Worm (Caenorhabditis elegans): Measurements from ENCODE around the gene F54C9.9.

F54C9.9 gene

DNA sequence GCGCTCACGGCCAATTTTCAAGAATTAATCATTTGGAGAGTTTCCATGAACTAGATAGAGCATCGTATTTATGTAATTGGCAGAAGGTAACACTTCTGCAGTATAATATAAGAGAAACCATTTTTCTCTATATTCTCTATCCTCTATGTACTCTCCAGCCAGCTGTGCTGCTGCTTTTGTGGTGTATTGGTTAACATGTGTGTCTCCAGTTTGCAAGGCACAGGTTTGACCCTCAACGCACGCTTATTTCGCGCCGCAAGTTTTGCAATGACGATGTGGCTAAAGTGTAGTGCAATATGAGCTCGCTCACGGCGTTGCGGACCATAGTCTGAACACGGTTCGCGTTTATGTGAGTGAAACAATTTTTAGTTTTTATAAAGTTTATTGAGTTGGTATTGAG is 30.9 kb upstream of the F54C9.9 start (continued):
- TF ChIP-seq mbf-1 (tag; optimal IDR thresholded peaks at IDR 0.05): no peak

DNA sequence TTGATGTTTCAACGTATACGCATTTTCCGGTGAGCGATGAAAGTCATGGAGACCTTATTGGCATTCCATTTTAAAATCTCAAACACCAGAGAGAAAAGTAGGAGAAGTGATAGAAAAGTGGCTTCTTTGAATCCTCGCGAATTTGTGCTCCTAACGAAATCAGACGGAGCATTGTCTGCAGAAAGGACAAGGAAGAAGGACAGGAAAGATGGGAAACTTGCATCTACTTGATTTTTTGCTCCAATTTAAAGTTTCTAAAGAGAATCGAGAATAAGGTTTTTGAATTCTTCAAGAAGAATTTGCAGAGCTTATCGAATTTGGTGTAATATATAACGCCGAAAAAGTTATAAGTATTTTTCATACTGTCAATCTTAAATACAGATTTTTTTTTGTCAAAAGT is 26.7 kb upstream of the F54C9.9 start:
- no peak for TF ChIP-seq crh-2 (tag; optimal IDR thresholded peaks at IDR 0.05)
- TF ChIP-seq alr-1 (tag; optimal IDR thresholded peaks at IDR 0.05): no peak
- TF ChIP-seq sma-9 (GFP tag; optimal IDR thresholded peaks at IDR 0.05): no peak
- TF ChIP-seq sma-9 (tag; optimal IDR thresholded peaks at IDR 0.05): no peak
- TF ChIP-seq C34F6.9 (tag; optimal IDR thresholded peaks at IDR 0.05): no peak
- TF ChIP-seq ztf-11 (tag; optimal IDR thresholded peaks at IDR 0.05): no peak
- no peak for TF ChIP-seq F13H6.1 (tag; optimal IDR thresholded peaks at IDR 0.05)
- no peak for TF ChIP-seq elt-1 (tag; optimal IDR thresholded peaks at IDR 0.05)
- TF ChIP-seq ceh-82 (tag; optimal IDR thresholded peaks at IDR 0.05): no peak
- TF ChIP-seq sma-3 (GFP tag; optimal IDR thresholded peaks at IDR 0.05): no peak
- no peak for TF ChIP-seq lin-39 (tag; optimal IDR thresholded peaks at IDR 0.05)
- TF ChIP-seq fos-1 (tag; optimal IDR thresholded peaks at IDR 0.05): no peak
- no peak for TF ChIP-seq R02D3.7 (tag; optimal IDR thresholded peaks at IDR 0.05)
- no peak for TF ChIP-seq ZK546.5 (tag; optimal IDR thresholded peaks at IDR 0.05)

DNA sequence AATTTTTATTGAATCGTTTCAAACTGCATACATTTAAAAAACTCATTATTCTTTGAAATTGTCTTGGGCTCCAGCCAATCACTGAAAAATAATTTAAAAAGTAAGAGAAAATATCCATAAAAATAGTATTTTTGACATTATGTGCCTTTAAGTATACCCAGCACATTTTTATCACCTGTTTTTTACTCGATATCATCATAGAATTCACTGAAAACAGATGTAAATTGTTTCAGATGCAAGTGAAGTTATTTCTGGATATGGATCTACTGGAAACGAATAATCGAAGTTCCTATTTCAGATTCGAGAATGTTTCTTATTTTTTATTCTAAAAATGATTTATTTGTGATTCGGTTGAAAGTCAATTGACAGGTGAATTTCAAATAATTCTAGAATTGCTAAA is 23.3 kb upstream of the F54C9.9 start:
- no peak for TF ChIP-seq ceh-16 (tag; optimal IDR thresholded peaks at IDR 0.05)

DNA sequence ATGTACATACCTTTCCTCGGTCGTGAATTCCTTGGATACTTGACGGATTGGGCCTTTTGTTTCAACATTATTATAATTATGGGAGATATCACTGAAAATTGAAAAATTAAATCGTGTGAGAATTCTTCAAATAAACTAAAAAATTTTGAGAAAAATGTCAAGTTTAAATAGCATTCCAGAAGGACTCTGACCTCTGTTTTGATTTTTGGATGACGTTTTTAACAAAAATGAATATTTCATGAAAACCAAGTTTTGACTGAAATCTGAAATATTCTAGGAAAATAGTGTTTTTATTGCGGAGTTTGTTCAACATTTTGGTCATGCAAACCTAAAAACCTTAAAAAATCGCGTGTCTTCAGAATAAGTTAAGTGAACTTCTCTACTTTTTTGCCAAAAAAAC is 21.7 kb upstream of the F54C9.9 start, which contains the start of gene glb-27:
Gene glb-27 (minus strand): TSS at position 101 of the 400 bp plus-strand sequence.
- TF ChIP-seq mab-5 (tag; optimal IDR thresholded peaks at IDR 0.05): no peak
- TF ChIP-seq nhr-10 (tag; optimal IDR thresholded peaks at IDR 0.05): no peak
- TF ChIP-seq elt-1 (tag; optimal IDR thresholded peaks at IDR 0.05): no peak
- no peak for TF ChIP-seq sem-4 (tag; optimal IDR thresholded peaks at IDR 0.05)
- no peak for TF ChIP-seq mbf-1 (tag; optimal IDR thresholded peaks at IDR 0.05)
- no peak for TF ChIP-seq mdl-1 (tag; optimal IDR thresholded peaks at IDR 0.05)
- no peak for TF ChIP-seq lsy-2 (tag; optimal IDR thresholded peaks at IDR 0.05)
- TF ChIP-seq ZK546.5 (tag; optimal IDR thresholded peaks at IDR 0.05): no peak
- TF ChIP-seq nhr-23 (tag; optimal IDR thresholded peaks at IDR 0.05): no peak
- no peak for TF ChIP-seq nhr-129 (tag; optimal IDR thresholded peaks at IDR 0.05)

DNA sequence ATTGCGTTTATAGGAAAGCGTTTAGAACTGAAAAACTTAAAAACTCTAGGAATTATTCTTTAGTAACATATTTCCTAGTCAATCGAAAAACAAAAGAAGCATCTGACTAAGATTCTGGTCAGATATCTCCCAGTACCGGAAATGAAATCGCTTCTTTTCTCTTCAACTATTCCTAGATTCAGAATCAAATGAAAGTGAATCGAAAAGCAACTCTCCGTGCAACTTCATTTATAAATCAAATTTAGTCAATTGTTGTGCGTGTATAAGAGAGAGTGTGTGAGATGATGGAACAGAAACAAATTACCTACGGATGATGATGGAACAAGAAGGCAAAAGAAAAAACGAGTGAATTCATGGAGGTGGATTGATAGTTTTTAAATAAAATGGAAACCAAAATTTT is 18.7 kb upstream of the F54C9.9 start:
- TF ChIP-seq ama-1 (optimal IDR thresholded peaks at IDR 0.05): no peak
- TF ChIP-seq lsy-2 (tag; optimal IDR thresholded peaks at IDR 0.05): peak in 1 of 2 experiments; percentile 41
- TF ChIP-seq nhr-237 (tag; optimal IDR thresholded peaks at IDR 0.05): no peak

DNA sequence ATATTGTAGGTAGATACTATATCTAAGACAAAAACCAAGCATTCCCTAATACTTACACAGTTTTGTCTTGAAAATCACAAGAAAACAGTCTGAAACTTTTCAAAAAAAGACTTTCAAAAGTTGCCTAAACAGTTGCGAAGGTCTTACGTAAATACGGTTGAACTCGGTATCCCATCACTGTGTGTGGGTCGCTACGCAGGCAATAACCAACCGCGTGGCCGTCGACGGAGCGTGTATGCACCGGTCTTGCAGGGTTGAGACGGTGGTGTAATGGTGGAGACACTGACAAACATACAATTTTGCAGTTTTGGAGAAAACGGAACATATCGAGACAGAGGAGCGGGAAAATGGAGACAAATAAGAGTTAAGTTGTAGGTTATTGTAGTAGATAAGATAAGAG is 16.6 kb upstream of the F54C9.9 start, which contains the start of gene iff-2:
Gene iff-2 (minus strand): TSS at position 141 of the 400 bp plus-strand sequence.
- peak; percentile 99 for TF ChIP-seq ceh-16 (tag; optimal IDR thresholded peaks at IDR 0.05)
- peak; percentile 99 for TF ChIP-seq lin-13 (GFP tag; optimal IDR thresholded peaks at IDR 0.05)
- peak; percentile 93 for TF ChIP-seq snpc-4 (tag; optimal IDR thresholded peaks at IDR 0.05)
- no peak for TF ChIP-seq ztf-1 (GFP tag; conservative IDR thresholded peaks at IDR 0.05)
- no peak for TF ChIP-seq nhr-23 (tag; optimal IDR thresholded peaks at IDR 0.05)
- peak; percentile 99 for TF ChIP-seq zag-1 (tag; optimal IDR thresholded peaks at IDR 0.05)
- peak; percentile 65 for TF ChIP-seq nhr-12 (tag; optimal IDR thresholded peaks at IDR 0.05)
- TF ChIP-seq nhr-77 (tag; optimal IDR thresholded peaks at IDR 0.05): peak; percentile 89
- TF ChIP-seq unc-55 (GFP tag; optimal IDR thresholded peaks at IDR 0.05): peak; percentile 100
- peak; percentile 77 for TF ChIP-seq nhr-237 (tag; optimal IDR thresholded peaks at IDR 0.05)
- TF ChIP-seq unc-62 (GFP tag; optimal IDR thresholded peaks at IDR 0.05): peak; percentile 92
- peak; percentile 99 for TF ChIP-seq ztf-4 (tag; optimal IDR thresholded peaks at IDR 0.05)
- TF ChIP-seq mab-5 (tag; optimal IDR thresholded peaks at IDR 0.05): peak; percentile 97
- peak; percentile 100 for TF ChIP-seq C34F6.9 (tag; optimal IDR thresholded peaks at IDR 0.05)
- TF ChIP-seq skn-1 (tag; optimal IDR thresholded peaks at IDR 0.05): peak; percentile 94
- TF ChIP-seq R02D3.7 (tag; optimal IDR thresholded peaks at IDR 0.05): peak; percentile 68
- TF ChIP-seq ceh-82 (tag; optimal IDR thresholded peaks at IDR 0.05): peak; percentile 92
- peak; percentile 97 for TF ChIP-seq blmp-1 (tag; optimal IDR thresholded peaks at IDR 0.05; ENCODE audit: insufficient read depth)
- TF ChIP-seq mbf-1 (tag; optimal IDR thresholded peaks at IDR 0.05): no peak
- peak; percentile 22 for TF ChIP-seq nhr-11 (tag; optimal IDR thresholded peaks at IDR 0.05)
- no peak for TF ChIP-seq dmd-4 (tag; optimal IDR thresholded peaks at IDR 0.05)
- no peak for TF ChIP-seq elt-1 (tag; optimal IDR thresholded peaks at IDR 0.05)
- peak; percentile 100 for TF ChIP-seq lin-11 (tag; optimal IDR thresholded peaks at IDR 0.05)
- TF ChIP-seq lsy-2 (tag; optimal IDR thresholded peaks at IDR 0.05): peak; percentile 94 to 98
- no peak for TF ChIP-seq elt-3 (tag; optimal IDR thresholded peaks at IDR 0.05)
- peak; percentile 88 for TF ChIP-seq unc-39 (tag; optimal IDR thresholded peaks at IDR 0.05)
- TF ChIP-seq alr-1 (tag; optimal IDR thresholded peaks at IDR 0.05): no peak
- TF ChIP-seq sma-3 (GFP tag; optimal IDR thresholded peaks at IDR 0.05): peak; percentile 100
- TF ChIP-seq ama-1 (optimal IDR thresholded peaks at IDR 0.05): peak; percentile 89
- peak; percentile 92 for TF ChIP-seq nhr-10 (tag; optimal IDR thresholded peaks at IDR 0.05)
- TF ChIP-seq nhr-129 (tag; optimal IDR thresholded peaks at IDR 0.05): peak; percentile 99
- peak; percentile 99 for TF ChIP-seq sma-9 (GFP tag; optimal IDR thresholded peaks at IDR 0.05)
- no peak for TF ChIP-seq sma-9 (tag; optimal IDR thresholded peaks at IDR 0.05)
- TF ChIP-seq nhr-6 (tag; optimal IDR thresholded peaks at IDR 0.05): peak; percentile 99
- TF ChIP-seq peb-1 (tag; optimal IDR thresholded peaks at IDR 0.05): peak; percentile 61
